Worm (Caenorhabditis elegans): ENCODE data around the gene F10D7.5.

- no peak for TF ChIP-seq ama-1 (optimal IDR thresholded peaks at IDR 0.05)
- no peak for TF ChIP-seq pes-1 (GFP tag; IDR thresholded peaks at IDR 0.05)
- no peak for TF ChIP-seq ets-7 (tag; optimal IDR thresholded peaks at IDR 0.05)
- no peak for TF ChIP-seq aly-1 (tag; optimal IDR thresholded peaks at IDR 0.05)
- no peak for TF ChIP-seq flt-1 (GFP tag; IDR thresholded peaks at IDR 0.05)
- 0 out of 2 replicates have a peak, but pooled peaks have one; percentile 7 for TF ChIP-seq tbx-37 (GFP tag; conservative IDR thresholded peaks at IDR 0.05)
- no peak for TF ChIP-seq tra-4 (tag; optimal IDR thresholded peaks at IDR 0.05)
- no peak for TF ChIP-seq hmg-4 (GFP tag; optimal IDR thresholded peaks at IDR 0.05)
Observed at ce11 chrX:17434234-17434633, 42.8 kb upstream of the F10D7.5 start, which contains the start of gene fubl-3.

Measured in whole organism, early embryonic.